Worm (Caenorhabditis elegans) whole organism, L2 larva: ENCODE data around the gene nasp-1.

Experiments
- aly-2 ChIP-seq: fragments of 150-350 bp; optimal IDR thresholded peaks from 2 replicates; lab custom pipeline; 2014; ENCODE audit warnings: missing biosample characterization, missing genetic modification characterization
- blmp-1 ChIP-seq: sonication (generic microtip); optimal IDR thresholded peaks from 2 replicates; lab custom pipeline; 2017; ENCODE audit warnings: missing genetic modification characterization, mild to moderate bottlenecking, missing compliant biosample characterization, antibody characterized with exemption, moderate library complexity; ENCODE audit not compliant: insufficient read depth
- lin-11 ChIP-seq: fragments of 150-350 bp; sonication (generic microtip); optimal IDR thresholded peaks from 2 replicates; lab custom pipeline; 2014; ENCODE audit warnings: missing biosample characterization, missing genetic modification characterization, inconsistent platforms, mixed read lengths
- lin-13 ChIP-seq: fragments of 150-350 bp; optimal IDR thresholded peaks from 2 replicates; lab custom pipeline; 2014; ENCODE audit warnings: missing biosample characterization, missing genetic modification reagents, missing genetic modification characterization
- mab-5 ChIP-seq: fragments of 150-350 bp; optimal IDR thresholded peaks from 2 replicates; lab custom pipeline; 2014; ENCODE audit warnings: missing biosample characterization, missing genetic modification characterization
- mdl-1 ChIP-seq, 2 experiments: fragments of 150-350 bp in 1 of 2; sonication (generic microtip) in 1 of 2; optimal IDR thresholded peaks; 2 replicates each; lab custom pipeline; 2017; ENCODE audit warnings: missing biosample characterization in 2 of 2, missing genetic modification characterization in 2 of 2
- nhr-11 ChIP-seq: fragments of 150-350 bp; optimal IDR thresholded peaks from 2 replicates; lab custom pipeline; 2014; ENCODE audit warnings: missing biosample characterization, missing genetic modification characterization
- nhr-12 ChIP-seq: fragments of 150-350 bp; optimal IDR thresholded peaks from 2 replicates; lab custom pipeline; 2014; ENCODE audit warnings: missing biosample characterization, missing genetic modification characterization
- nhr-237 ChIP-seq: fragments of 150-350 bp; optimal IDR thresholded peaks from 2 replicates; lab custom pipeline; 2014; ENCODE audit warnings: missing biosample characterization, missing genetic modification characterization
- nhr-25 ChIP-seq: fragments of 150-350 bp; sonication (generic microtip); optimal IDR thresholded peaks from 3 replicates; lab custom pipeline; 2014; ENCODE audit warnings: missing biosample characterization, missing genetic modification characterization
- sem-4 ChIP-seq: fragments of 150-350 bp; optimal IDR thresholded peaks from 2 replicates; lab custom pipeline; 2014; ENCODE audit warnings: missing biosample characterization, missing genetic modification reagents, missing genetic modification characterization
- unc-55 ChIP-seq: fragments of 150-350 bp; sonication (generic microtip); optimal IDR thresholded peaks from 3 replicates; lab custom pipeline; 2014; ENCODE audit warnings: missing biosample characterization, missing genetic modification reagents, missing genetic modification characterization
- unc-62 ChIP-seq: fragments of 150-350 bp; optimal IDR thresholded peaks from 2 replicates; lab custom pipeline; 2014; ENCODE audit warnings: missing biosample characterization, missing genetic modification reagents, missing genetic modification characterization
- zag-1 ChIP-seq: fragments of 150-350 bp; optimal IDR thresholded peaks from 2 replicates; lab custom pipeline; 2014; ENCODE audit warnings: missing biosample characterization, missing genetic modification characterization

ce11 chrII:11112419-11112818 is 6.0 kb downstream of the nasp-1 start, which contains the start of gene mat-2:
- no peak for TF ChIP-seq aly-2 (tag; lab: Kevin White, UChicago)
- no peak for TF ChIP-seq nhr-25 (tag; lab: Kevin White, UChicago)
- TF ChIP-seq blmp-1: no peak
- TF ChIP-seq zag-1 (tag; lab: Kevin White, UChicago): no peak
- no peak for TF ChIP-seq nhr-237 (tag; lab: Kevin White, UChicago)
- no peak for TF ChIP-seq unc-62 (GFP tag; lab: Kevin White, UChicago)
- no peak for TF ChIP-seq nhr-11 (tag; lab: Kevin White, UChicago)
- no peak for TF ChIP-seq sem-4
- no peak for TF ChIP-seq mdl-1 (tag; optimal IDR thresholded peaks at IDR 0.05; lab: Kevin White, UChicago)
- TF ChIP-seq unc-55 (GFP tag; lab: Kevin White, UChicago): no peak
- no peak for TF ChIP-seq nhr-12 (tag; lab: Kevin White, UChicago)
- TF ChIP-seq lin-11 (tag; lab: Kevin White, UChicago): no peak
- no peak for TF ChIP-seq mab-5 (tag; lab: Kevin White, UChicago)
- TF ChIP-seq lin-13 (GFP tag; lab: Kevin White, UChicago): no peak
